Fruit fly (Drosophila melanogaster) S2 (cell line): ENCODE data around the gene BOD1.

Source experiments
- CG8478 ChIP-seq: fragments of >200 bp; optimal IDR thresholded peaks from 2 replicates; lab custom pipeline; 2018
- CTCF ChIP-seq, 2 experiments: fragments of >200 bp; optimal IDR thresholded peaks; 2 replicates each; lab custom pipeline; 2018

- TF ChIP-seq CG8478 (lab: Kevin White, UChicago) (no peak), CTCF (optimal IDR thresholded peaks at IDR 0.05; lab: Kevin White, UChicago) (no peak)
Measured at dm6 chr3R:27928984-27929924, 8.8 kb upstream of the BOD1 start.
